Worm (Caenorhabditis elegans) whole organism, late embryonic: ENCODE results near the gene F58B4.7.

ENCODE experiments used
- F13H6.1 ChIP-seq: sonication (generic microtip); optimal IDR thresholded peaks from 2 replicates; lab custom pipeline; 2016; ENCODE audit warnings: missing genetic modification characterization, missing compliant biosample characterization
- K09A11.1 ChIP-seq: sonication (generic microtip); optimal IDR thresholded peaks from 2 replicates; lab custom pipeline; 2017; ENCODE audit warnings: antibody characterized with exemption, mild to moderate bottlenecking, missing genetic modification characterization, missing compliant biosample characterization; ENCODE audit not compliant: insufficient read depth
- T23F11.4 ChIP-seq: fragments of 200-800 bp; sonication (Bioruptor generic); optimal IDR thresholded peaks from 2 replicates; lab custom pipeline; 2018; ENCODE audit warnings: mild to moderate bottlenecking, missing genetic modification characterization, missing compliant biosample characterization
- Y22D7AL.16 ChIP-seq: sonication (generic microtip); optimal IDR thresholded peaks from 2 replicates; lab custom pipeline; 2016; ENCODE audit warnings: missing genetic modification characterization, missing compliant biosample characterization
- ahr-1 ChIP-seq: sonication (generic microtip); optimal IDR thresholded peaks from 2 replicates; lab custom pipeline; 2016; ENCODE audit warnings: missing genetic modification characterization, missing compliant biosample characterization
- ama-1 ChIP-seq: fragments of 150-350 bp; optimal IDR thresholded peaks from 2 replicates; lab custom pipeline; 2014
- ceh-18 ChIP-seq: sonication (generic microtip); optimal IDR thresholded peaks from 2 replicates; lab custom pipeline; 2016; ENCODE audit warnings: missing genetic modification characterization, missing compliant biosample characterization
- ceh-19 ChIP-seq: fragments of 200-800 bp; sonication (Bioruptor generic); optimal IDR thresholded peaks from 2 replicates; lab custom pipeline; 2018; ENCODE audit warnings: mild to moderate bottlenecking, missing genetic modification characterization, missing compliant biosample characterization
- ceh-24 ChIP-seq: sonication (generic microtip); optimal IDR thresholded peaks from 2 replicates; lab custom pipeline; 2016; ENCODE audit warnings: mild to moderate bottlenecking, missing genetic modification characterization, missing compliant biosample characterization
- ceh-30 ChIP-seq: fragments of 150-350 bp; optimal IDR thresholded peaks from 2 replicates; lab custom pipeline; 2014; ENCODE audit warnings: missing biosample characterization, missing genetic modification characterization
- ceh-45 ChIP-seq: fragments of 200-800 bp; sonication (Bioruptor generic); IDR thresholded peaks from 2 replicates; pipeline ENCODE4 v1.3.6; 2022; ENCODE audit warnings: missing genetic modification reagents, missing genetic modification characterization, missing compliant biosample characterization
- ceh-9 ChIP-seq: sonication (generic microtip); optimal IDR thresholded peaks from 2 replicates; lab custom pipeline; 2016; ENCODE audit warnings: mild to moderate bottlenecking, missing genetic modification characterization, inconsistent platforms, missing compliant biosample characterization
- dmd-4 ChIP-seq: sonication (generic microtip); optimal IDR thresholded peaks from 2 replicates; lab custom pipeline; 2016; ENCODE audit warnings: borderline replicate concordance, missing genetic modification characterization, missing compliant biosample characterization
- dve-1 ChIP-seq: sonication (generic microtip); optimal IDR thresholded peaks from 2 replicates; lab custom pipeline; 2017; ENCODE audit warnings: antibody characterized with exemption, mild to moderate bottlenecking, missing genetic modification characterization, missing compliant biosample characterization
- elt-2 ChIP-seq: sonication (generic microtip); optimal IDR thresholded peaks from 2 replicates; lab custom pipeline; 2016; ENCODE audit warnings: missing genetic modification reagents, missing genetic modification characterization, missing compliant biosample characterization
- fax-1 ChIP-seq: sonication (generic microtip); optimal IDR thresholded peaks from 2 replicates; lab custom pipeline; 2016; ENCODE audit warnings: missing genotype, missing genetic modification characterization, missing compliant biosample characterization
- fkh-10 ChIP-seq: fragments of 150-350 bp; optimal IDR thresholded peaks from 2 replicates; lab custom pipeline; 2014; ENCODE audit warnings: missing biosample characterization, missing genetic modification reagents, missing genetic modification characterization
- fkh-6 ChIP-seq: sonication (generic microtip); optimal IDR thresholded peaks from 2 replicates; lab custom pipeline; 2016; ENCODE audit warnings: missing genetic modification characterization, missing compliant biosample characterization
- hlh-13 ChIP-seq: fragments of 200-800 bp; sonication (Bioruptor generic); optimal IDR thresholded peaks from 2 replicates; lab custom pipeline; 2018; ENCODE audit warnings: mild to moderate bottlenecking, missing genetic modification characterization, missing compliant biosample characterization
- hlh-15 ChIP-seq: sonication (generic microtip); optimal IDR thresholded peaks from 2 replicates; lab custom pipeline; 2016; ENCODE audit warnings: missing genetic modification characterization, missing compliant biosample characterization
- hlh-6 ChIP-seq: sonication (generic microtip); optimal IDR thresholded peaks from 2 replicates; lab custom pipeline; 2016; ENCODE audit warnings: missing genotype, missing genetic modification characterization, missing compliant biosample characterization
- lim-6 ChIP-seq: sonication (generic microtip); optimal IDR thresholded peaks from 2 replicates; lab custom pipeline; 2016; ENCODE audit warnings: missing genetic modification characterization, missing compliant biosample characterization
- lin-11 ChIP-seq: fragments of 200-800 bp; sonication (Bioruptor generic); optimal IDR thresholded peaks from 2 replicates; lab custom pipeline; 2018; ENCODE audit warnings: mild to moderate bottlenecking, missing genetic modification characterization, missing compliant biosample characterization
- madf-2 ChIP-seq: sonication (generic microtip); optimal IDR thresholded peaks from 2 replicates; lab custom pipeline; 2017; ENCODE audit warnings: missing genetic modification characterization, missing compliant biosample characterization
- nfya-1 ChIP-seq: sonication (generic microtip); optimal IDR thresholded peaks from 2 replicates; lab custom pipeline; 2017; ENCODE audit warnings: missing genetic modification characterization, mild to moderate bottlenecking, missing compliant biosample characterization, antibody characterized with exemption, moderate library complexity
- nhr-11 ChIP-seq: fragments of 150-350 bp; optimal IDR thresholded peaks from 2 replicates; lab custom pipeline; 2014; ENCODE audit warnings: missing biosample characterization, missing genetic modification characterization
- nhr-232 ChIP-seq: sonication (generic microtip); optimal IDR thresholded peaks from 2 replicates; lab custom pipeline; 2016; ENCODE audit warnings: missing genetic modification characterization, missing compliant biosample characterization
- pag-3 ChIP-seq: sonication (generic microtip); optimal IDR thresholded peaks from 2 replicates; lab custom pipeline; 2016; ENCODE audit warnings: missing compliant biosample characterization, missing genetic modification characterization, borderline replicate concordance
- pat-9 ChIP-seq: fragments of 200-800 bp; sonication (Bioruptor generic); optimal IDR thresholded peaks from 2 replicates; lab custom pipeline; 2018; ENCODE audit warnings: mild to moderate bottlenecking, missing genetic modification characterization, moderate library complexity, missing compliant biosample characterization
- pha-2 ChIP-seq: sonication (generic microtip); optimal IDR thresholded peaks from 2 replicates; lab custom pipeline; 2017; ENCODE audit warnings: mild to moderate bottlenecking, missing genetic modification characterization, missing compliant biosample characterization
- pha-4 ChIP-seq: fragments of 150-350 bp; optimal IDR thresholded peaks from 2 replicates; lab custom pipeline; 2018; ENCODE audit warnings: missing biosample characterization, missing genetic modification reagents, missing genetic modification characterization
- pqm-1 ChIP-seq: sonication (generic microtip); optimal IDR thresholded peaks from 2 replicates; lab custom pipeline; 2016; ENCODE audit warnings: missing genetic modification characterization, missing compliant biosample characterization
- sdc-2 ChIP-seq: sonication (generic microtip); optimal IDR thresholded peaks from 2 replicates; lab custom pipeline; 2016; ENCODE audit warnings: missing genotype, missing genetic modification characterization, missing compliant biosample characterization
- sox-4 ChIP-seq: sonication (generic microtip); optimal IDR thresholded peaks from 2 replicates; lab custom pipeline; 2017; ENCODE audit warnings: mild to moderate bottlenecking, missing genetic modification characterization, inconsistent platforms, missing compliant biosample characterization
- tbx-7 ChIP-seq: sonication (generic microtip); optimal IDR thresholded peaks from 2 replicates; lab custom pipeline; 2016; ENCODE audit warnings: missing genotype, missing genetic modification characterization, missing compliant biosample characterization
- ttx-3 ChIP-seq: sonication (generic microtip); optimal IDR thresholded peaks from 2 replicates; lab custom pipeline; 2016; ENCODE audit warnings: missing genetic modification reagents, missing genetic modification characterization, missing compliant biosample characterization
- unc-86 ChIP-seq: sonication (generic microtip); optimal IDR thresholded peaks from 2 replicates; lab custom pipeline; 2016; ENCODE audit warnings: missing genetic modification characterization, missing compliant biosample characterization
- ztf-16 ChIP-seq: sonication (generic microtip); optimal IDR thresholded peaks from 2 replicates; lab custom pipeline; 2017; ENCODE audit warnings: missing genetic modification characterization, missing compliant biosample characterization

The F58B4.7 gene

DNA sequence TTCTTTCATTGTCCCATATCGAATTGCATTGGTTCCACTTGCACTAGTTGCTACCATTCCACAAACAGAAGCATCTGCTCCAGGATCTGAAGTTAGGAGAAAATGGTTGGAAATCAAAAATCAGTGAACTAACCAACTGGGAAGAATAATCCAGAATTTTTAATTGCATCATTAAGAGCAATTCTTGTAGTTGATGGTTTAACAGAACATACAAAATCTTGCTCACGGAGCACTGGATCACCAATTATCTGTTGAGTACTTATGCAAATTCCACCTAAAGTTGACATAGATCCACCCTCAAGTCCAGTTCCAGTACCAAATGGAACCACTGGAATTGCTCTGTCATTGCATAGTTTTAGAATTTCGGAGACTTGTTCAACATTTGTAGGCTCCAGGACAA lies 33.4 kb downstream of the F58B4.7 start:
- TF ChIP-seq nhr-232 (tag; lab: Kevin White, UChicago) (no peak), fkh-6 (no peak), ceh-9 (no peak), ttx-3 (no peak), lim-6 (tag; lab: Kevin White, UChicago) (no peak), F13H6.1 (tag; lab: Kevin White, UChicago) (no peak), lin-11 (tag; lab: Kevin White, UChicago) (no peak), pat-9 (no peak), pha-4 (tag; lab: Kevin White, UChicago) (no peak), ama-1 (lab: Kevin White, UChicago) (no peak), pqm-1 (tag; lab: Kevin White, UChicago) (no peak)

DNA sequence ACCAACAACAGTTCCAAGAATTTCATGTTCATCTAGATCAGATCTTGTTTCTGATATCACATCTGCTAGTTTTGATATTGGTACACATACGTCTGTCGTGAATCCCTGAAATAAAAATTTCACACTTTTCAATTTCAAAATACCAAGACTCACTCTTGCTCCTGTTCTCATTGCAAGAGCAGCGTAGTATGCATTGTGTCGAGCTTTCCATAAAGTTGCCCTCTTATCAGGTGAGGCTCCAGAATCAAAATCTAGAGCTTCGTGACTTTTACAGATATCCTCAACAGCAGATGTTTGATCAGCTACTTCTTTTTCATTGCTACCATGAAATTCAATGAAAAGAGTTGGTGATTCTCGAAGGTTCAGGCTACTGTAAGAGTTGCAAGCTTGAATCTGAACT lies 34.1 kb downstream of the F58B4.7 start, which contains the start of gene F32D8.11:
F32D8.11 (minus strand) TSS at position 101 of the 400 bp plus-strand sequence.
- no peak for TF ChIP-seq fkh-6
- no peak for TF ChIP-seq F13H6.1 (tag; lab: Kevin White, UChicago)
- TF ChIP-seq ceh-45 (GFP tag; lab: Robert Waterston, UW) = no peak
- no peak for TF ChIP-seq T23F11.4
- no peak for TF ChIP-seq sdc-2 (tag; lab: Kevin White, UChicago)
- TF ChIP-seq nfya-1 (tag; lab: Kevin White, UChicago) = no peak
- no peak for TF ChIP-seq ceh-24 (tag; lab: Kevin White, UChicago)
- TF ChIP-seq ceh-18 (tag; lab: Kevin White, UChicago) = no peak
- TF ChIP-seq ttx-3 = no peak

DNA sequence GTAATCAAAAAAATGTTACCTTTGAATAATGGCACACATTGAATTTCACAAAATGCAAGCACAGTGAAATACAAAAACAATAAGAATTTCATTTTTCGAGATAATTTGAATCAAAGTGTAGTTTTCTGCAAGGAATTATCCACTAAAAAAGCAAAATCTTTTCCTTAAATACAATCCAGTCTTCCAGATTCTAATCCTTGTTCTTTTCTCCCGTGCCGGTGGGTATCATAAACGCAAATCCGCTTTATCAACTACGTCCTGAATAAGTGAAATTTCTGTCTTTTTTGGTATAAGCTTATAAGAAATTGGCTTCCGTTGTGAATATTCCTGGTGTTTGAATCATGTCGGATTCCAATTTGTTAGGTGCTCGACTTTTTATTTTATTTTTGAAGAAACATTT lies 35.0 kb downstream of the F58B4.7 start:
- TF ChIP-seq pha-2 (tag; lab: Kevin White, UChicago) = no peak
- no peak for TF ChIP-seq elt-2 (tag; lab: Kevin White, UChicago)
- TF ChIP-seq pag-3 (tag; lab: Kevin White, UChicago) = no peak
- no peak for TF ChIP-seq sdc-2 (tag; lab: Kevin White, UChicago)
- no peak for TF ChIP-seq fkh-6
- TF ChIP-seq pat-9 = no peak
- TF ChIP-seq ceh-19 (GFP tag; lab: Kevin White, UChicago) = no peak
- no peak for TF ChIP-seq ceh-30
- no peak for TF ChIP-seq ztf-16 (tag; lab: Kevin White, UChicago)
- TF ChIP-seq pha-4 (tag; lab: Kevin White, UChicago) = no peak
- TF ChIP-seq hlh-13 (GFP tag; lab: Kevin White, UChicago) = no peak
- TF ChIP-seq Y22D7AL.16 (tag; lab: Kevin White, UChicago) = no peak
- TF ChIP-seq tbx-7 (tag; lab: Kevin White, UChicago) = no peak

ce11 chrV:10887564-10887963 lies 35.6 kb downstream of the F58B4.7 start:
- no peak for TF ChIP-seq fax-1 (tag; lab: Kevin White, UChicago)
- TF ChIP-seq, all 69 proteins: peak for 0

ce11 chrV:10886405-10886887 lies 36.7 kb downstream of the F58B4.7 start, which contains the start of gene F32D8.3:
TSS of gene F32D8.3 (plus strand) at chrV:10886837.
- TF ChIP-seq hlh-6 (tag; lab: Kevin White, UChicago) (no peak), dmd-4 (tag; lab: Kevin White, UChicago) (no peak), tbx-7 (tag; lab: Kevin White, UChicago) (no peak), unc-86 (tag; lab: Kevin White, UChicago) (no peak), fkh-10 (GFP tag; lab: Kevin White, UChicago) (no peak), ttx-3 (no peak), nhr-11 (tag; lab: Kevin White, UChicago) (no peak), hlh-15 (no peak), madf-2 (no peak), dve-1 (tag; lab: Kevin White, UChicago) (no peak), ahr-1 (tag; lab: Kevin White, UChicago) (no peak), K09A11.1 (no peak), sox-4 (tag; lab: Kevin White, UChicago) (no peak)
